Fruit fly (Drosophila melanogaster) Kc167 (cell line): ENCODE data around the gene CG12099.

ENCODE experiments used
- h ChIP-seq: fragments of >200 bp; optimal IDR thresholded peaks from 3 replicates; lab custom pipeline; 2018; ENCODE audit warnings: missing external identifiers
- psq ChIP-seq: fragments of >200 bp; optimal IDR thresholded peaks from 2 replicates; lab custom pipeline; 2017; ENCODE audit warnings: missing external identifiers

DNA sequence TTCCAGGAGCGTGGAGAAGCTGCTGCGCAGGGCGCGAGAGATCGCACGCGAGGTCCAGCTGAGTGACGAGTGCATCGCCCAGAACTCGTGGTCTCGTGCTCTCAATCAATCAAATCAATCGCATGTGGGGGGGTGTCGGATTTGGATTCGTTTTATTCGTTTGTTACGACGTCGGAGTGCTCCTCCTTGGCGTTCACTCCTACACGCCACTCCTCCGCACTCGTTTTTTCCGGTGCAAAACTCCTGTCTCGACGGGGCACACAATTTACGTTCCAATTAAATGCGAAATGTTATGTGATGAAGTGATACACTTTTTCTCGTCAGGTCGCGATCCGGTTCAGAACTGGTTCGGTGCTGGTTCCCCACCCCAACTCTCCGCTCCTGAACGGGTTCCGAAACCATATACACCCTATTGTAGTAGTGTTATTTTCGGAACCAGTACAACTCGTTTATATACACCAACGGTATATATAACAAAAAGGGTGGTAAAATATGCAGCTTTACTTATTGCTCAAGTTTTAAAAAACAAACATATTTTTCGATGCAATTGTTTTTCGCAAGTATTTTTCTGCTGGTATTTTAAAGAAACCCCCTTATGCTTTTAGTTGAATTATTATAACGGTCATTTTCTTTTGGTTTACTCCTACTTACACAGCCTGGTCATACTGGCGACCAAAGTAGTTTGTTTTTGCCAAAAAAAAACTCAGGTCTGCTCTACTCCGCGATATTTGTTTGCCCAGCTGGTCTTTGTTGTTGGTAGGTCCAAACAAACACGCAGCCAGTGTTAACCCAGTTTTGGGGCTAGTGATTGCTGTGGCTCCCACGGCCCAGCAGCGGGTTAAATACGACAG, 21.6 kb downstream of the CG12099 start, which contains the start of the genes CG12091 and pns:
- TF ChIP-seq h (lab: Kevin White, UChicago) (no peak), psq (lab: Kevin White, UChicago) (no peak)
